Fruit fly (Drosophila melanogaster) whole organism, embryonic: ENCODE data around the gene CG15498.
A peak's percentile ranks its signal among the peaks of the same experiment; 100 is the strongest.

Experiments
- Abd-B ChIP-seq: fragments of 200-800 bp; sonication (Bioruptor generic); optimal IDR thresholded peaks from 2 replicates; lab custom pipeline; 2018; ENCODE audit warnings: missing biosample characterization, mild to moderate bottlenecking, missing genetic modification characterization, moderate library complexity
- Antp ChIP-seq: fragments of 200-800 bp; sonication (Bioruptor generic); optimal IDR thresholded peaks from 3 replicates; lab custom pipeline; 2016; ENCODE audit warnings: missing biosample characterization, missing genetic modification characterization
- B-H2 ChIP-seq: fragments of 200-800 bp; sonication (Bioruptor generic); optimal IDR thresholded peaks from 2 replicates; lab custom pipeline; 2018; ENCODE audit warnings: missing biosample characterization, mild to moderate bottlenecking, missing genetic modification characterization
- Bteb2 ChIP-seq: fragments of 200-800 bp; sonication (Bioruptor generic); optimal IDR thresholded peaks from 2 replicates; lab custom pipeline; 2016; ENCODE audit warnings: missing biosample characterization, missing genetic modification characterization
- CG10147 ChIP-seq: fragments of 200-800 bp; sonication (Bioruptor generic); optimal IDR thresholded peaks from 2 replicates; lab custom pipeline; 2019; ENCODE audit warnings: missing biosample characterization, mild to moderate bottlenecking, missing genetic modification characterization, moderate library complexity
- CG10654 ChIP-seq: fragments of 200-800 bp; sonication (Bioruptor generic); optimal IDR thresholded peaks from 2 replicates; lab custom pipeline; 2016; ENCODE audit warnings: missing biosample characterization, missing genetic modification characterization
- CG12299 ChIP-seq: fragments of 200-800 bp; sonication (Bioruptor generic); optimal IDR thresholded peaks from 2 replicates; lab custom pipeline; 2018; ENCODE audit warnings: missing biosample characterization, mild to moderate bottlenecking, missing genetic modification characterization
- CG12942 ChIP-seq: fragments of 200-800 bp; sonication (Bioruptor generic); optimal IDR thresholded peaks from 3 replicates; lab custom pipeline; 2016; ENCODE audit warnings: missing biosample characterization, missing genetic modification characterization
- CG14050 ChIP-seq: fragments of 200-800 bp; sonication (Bioruptor generic); IDR thresholded peaks from 3 replicates; pipeline ENCODE4 v1.3.6; 2022; ENCODE audit warnings: missing biosample characterization, missing genetic modification characterization
- CG15479 ChIP-seq: fragments of 200-800 bp; sonication (Bioruptor generic); optimal IDR thresholded peaks from 3 replicates; lab custom pipeline; 2019; ENCODE audit warnings: missing biosample characterization, mild to moderate bottlenecking, missing genetic modification characterization, moderate library complexity
- CG17359 ChIP-seq: fragments of 200-800 bp; sonication (Bioruptor generic); optimal IDR thresholded peaks from 3 replicates; lab custom pipeline; 2018; ENCODE audit warnings: missing biosample characterization, mild to moderate bottlenecking, missing genetic modification characterization, moderate library complexity
- CG17912 ChIP-seq: fragments of 200-800 bp; sonication (Bioruptor generic); optimal IDR thresholded peaks from 2 replicates; lab custom pipeline; 2018; ENCODE audit warnings: missing biosample characterization, mild to moderate bottlenecking, missing genetic modification characterization
- CG32532 ChIP-seq: fragments of 200-800 bp; sonication (Bioruptor generic); IDR thresholded peaks from 2 replicates; pipeline ENCODE4 v1.3.6; 2022; ENCODE audit warnings: missing biosample characterization, missing genetic modification characterization
- CG32772 ChIP-seq: fragments of 200-800 bp; sonication (Bioruptor generic); IDR thresholded peaks from 2 replicates; pipeline ENCODE4 v1.3.6; 2022; ENCODE audit warnings: missing biosample characterization, missing genetic modification characterization
- CG34224 ChIP-seq: fragments of 200-800 bp; sonication (Bioruptor generic); IDR thresholded peaks from 3 replicates; pipeline ENCODE4 v1.3.6; 2022; ENCODE audit warnings: missing biosample characterization, missing genetic modification characterization; ENCODE audit not compliant: partially characterized antibody
- CG4360 ChIP-seq: fragments of 200-800 bp; sonication (Bioruptor generic); IDR thresholded peaks from 2 replicates; pipeline ENCODE4 v1.3.6; 2022; ENCODE audit warnings: missing biosample characterization, missing genetic modification characterization
- CG7745 ChIP-seq: fragments of 200-800 bp; sonication (Bioruptor generic); optimal IDR thresholded peaks from 2 replicates; lab custom pipeline; 2018; ENCODE audit warnings: missing biosample characterization, mild to moderate bottlenecking, missing genetic modification characterization, moderate library complexity
- CG9727 ChIP-seq: fragments of 200-800 bp; sonication (Bioruptor generic); optimal IDR thresholded peaks from 3 replicates; lab custom pipeline; 2017; ENCODE audit warnings: missing biosample characterization, mild to moderate bottlenecking, missing genetic modification characterization
- D ChIP-seq, 2 experiments: fragments of 200-800 bp in 1 of 2; fragments of >200 bp in 1 of 2; sonication (Bioruptor generic) in 1 of 2; optimal IDR thresholded peaks; 2 replicates in 1 of 2; 3 replicates in 1 of 2; lab custom pipeline; 2017; ENCODE audit warnings: mild to moderate bottlenecking in 1 of 2, missing biosample characterization in 1 of 2, missing genetic modification characterization in 1 of 2, missing genetic modification reagents in 1 of 2
- Eip74EF ChIP-seq, 2 experiments: fragments of 200-800 bp in 1 of 2; fragments of >200 bp in 1 of 2; sonication (Bioruptor generic) in 1 of 2; optimal IDR thresholded peaks; 2 replicates each; lab custom pipeline; 2017 to 2019; ENCODE audit warnings: missing biosample characterization in 2 of 2, missing genetic modification characterization in 2 of 2, mild to moderate bottlenecking in 1 of 2, moderate library complexity in 1 of 2
- Med ChIP-seq: fragments of 200-800 bp; sonication (Bioruptor generic); peaks from one replicate; lab custom pipeline; 2016; ENCODE audit warnings: missing biosample characterization, missing genetic modification characterization, mild to moderate bottlenecking, inconsistent platforms, moderate library complexity
- Myb ChIP-seq: fragments of 200-800 bp; sonication (Bioruptor generic); optimal IDR thresholded peaks from 2 replicates; lab custom pipeline; 2016; ENCODE audit warnings: missing biosample characterization, missing genetic modification characterization
- Nf-YC ChIP-seq: fragments of 200-800 bp; optimal IDR thresholded peaks from 3 replicates; lab custom pipeline; 2019; ENCODE audit warnings: missing biosample characterization, mild to moderate bottlenecking, missing genetic modification characterization, moderate library complexity
- Opbp ChIP-seq: fragments of 200-800 bp; sonication (Bioruptor generic); IDR thresholded peaks from 3 replicates; pipeline ENCODE4 v1.3.6; 2022; ENCODE audit warnings: missing biosample characterization, missing genetic modification characterization; ENCODE audit not compliant: partially characterized antibody
- TFAM ChIP-seq: fragments of 200-800 bp; sonication (Bioruptor generic); optimal IDR thresholded peaks from 2 replicates; lab custom pipeline; 2017; ENCODE audit warnings: missing biosample characterization, missing genetic modification characterization, inconsistent platforms
- Trl ChIP-seq, 3 experiments: fragments of >200 bp in 2 of 3; fragments of 200-800 bp in 1 of 3; sonication (Bioruptor generic) in 1 of 3; optimal IDR thresholded peaks; 2 replicates in 1 of 3; 3 replicates in 2 of 3; lab custom pipeline; 2016 to 2017; ENCODE audit warnings: missing biosample characterization in 1 of 3, missing genetic modification characterization in 1 of 3
- abd-A ChIP-seq: fragments of 200-800 bp; sonication (Bioruptor generic); optimal IDR thresholded peaks from 3 replicates; lab custom pipeline; 2019; ENCODE audit warnings: missing biosample characterization, mild to moderate bottlenecking, missing genetic modification characterization, moderate library complexity
- ap ChIP-seq: fragments of 200-800 bp; sonication (Bioruptor generic); IDR thresholded peaks from 2 replicates; pipeline ENCODE4 v1.3.6; 2022; ENCODE audit warnings: missing biosample characterization, missing genetic modification characterization
- emc ChIP-seq: fragments of 200-800 bp; sonication (Bioruptor generic); optimal IDR thresholded peaks from 2 replicates; lab custom pipeline; 2016; ENCODE audit warnings: missing biosample characterization, missing genetic modification characterization
- ewg ChIP-seq: fragments of 200-800 bp; sonication (Bioruptor generic); optimal IDR thresholded peaks from 3 replicates; lab custom pipeline; 2017; ENCODE audit warnings: mild to moderate bottlenecking, missing biosample characterization, missing genetic modification reagents, missing genetic modification characterization
- fd64A ChIP-seq: fragments of 200-800 bp; sonication (Bioruptor generic); optimal IDR thresholded peaks from 3 replicates; lab custom pipeline; 2018; ENCODE audit warnings: missing biosample characterization, mild to moderate bottlenecking, missing genetic modification characterization
- fru ChIP-seq: fragments of >200 bp; optimal IDR thresholded peaks from 2 replicates; lab custom pipeline; 2017
- ftz-f1 ChIP-seq: fragments of 200-800 bp; sonication (Bioruptor generic); optimal IDR thresholded peaks from 2 replicates; lab custom pipeline; 2016; ENCODE audit warnings: missing biosample characterization, missing genetic modification characterization
- grn ChIP-seq: fragments of 200-800 bp; sonication (Bioruptor generic); optimal IDR thresholded peaks from 3 replicates; lab custom pipeline; 2017; ENCODE audit warnings: missing biosample characterization, missing genetic modification characterization
- hth ChIP-seq: fragments of >200 bp; optimal IDR thresholded peaks from 2 replicates; lab custom pipeline; 2017; ENCODE audit warnings: inconsistent platforms
- inv ChIP-seq: fragments of 200-800 bp; sonication (Bioruptor generic); IDR thresholded peaks from 2 replicates; pipeline ENCODE4 v1.3.6; 2022; ENCODE audit warnings: missing biosample characterization, missing genetic modification characterization; ENCODE audit not compliant: partially characterized antibody
- kni ChIP-seq: fragments of 200-800 bp; sonication (Bioruptor generic); optimal IDR thresholded peaks from 3 replicates; lab custom pipeline; 2017; ENCODE audit warnings: mild to moderate bottlenecking, missing biosample characterization, missing genetic modification reagents, missing genetic modification characterization
- nerfin-1 ChIP-seq: fragments of 200-800 bp; sonication (Bioruptor generic); optimal IDR thresholded peaks from 3 replicates; lab custom pipeline; 2019; ENCODE audit warnings: missing biosample characterization, mild to moderate bottlenecking, missing genetic modification characterization, moderate library complexity
- nom ChIP-seq: fragments of 200-800 bp; sonication (Bioruptor generic); optimal IDR thresholded peaks from 2 replicates; lab custom pipeline; 2017; ENCODE audit warnings: missing biosample characterization, missing genetic modification characterization, mild to moderate bottlenecking, moderate library complexity, missing genetic modification reagents
- pros ChIP-seq: fragments of 200-800 bp; sonication (Bioruptor generic); optimal IDR thresholded peaks from 3 replicates; lab custom pipeline; 2019; ENCODE audit warnings: missing biosample characterization, mild to moderate bottlenecking, missing genetic modification characterization, moderate library complexity
- sc ChIP-seq, 3 experiments: fragments of >200 bp in 2 of 3; fragments of 200-800 bp in 1 of 3; sonication (Bioruptor generic) in 1 of 3; optimal IDR thresholded peaks; 2 replicates in 2 of 3; 3 replicates in 1 of 3; lab custom pipeline; 2017; ENCODE audit warnings: mild to moderate bottlenecking in 1 of 3, missing biosample characterization in 1 of 3, missing genetic modification characterization in 1 of 3, missing genetic modification reagents in 1 of 3
- sd ChIP-seq: fragments of 200-800 bp; sonication (Bioruptor generic); optimal IDR thresholded peaks from 3 replicates; lab custom pipeline; 2018; ENCODE audit warnings: missing biosample characterization, mild to moderate bottlenecking, missing genetic modification characterization, moderate library complexity
- sens ChIP-seq: fragments of 200-800 bp; sonication (Bioruptor generic); peaks from one replicate; lab custom pipeline; 2016; ENCODE audit warnings: missing biosample characterization, missing genetic modification characterization
- sim ChIP-seq: fragments of 200-800 bp; sonication (Bioruptor generic); IDR thresholded peaks from 2 replicates; pipeline ENCODE4 v1.3.6; 2022; ENCODE audit warnings: missing biosample characterization, missing genetic modification characterization
- stwl ChIP-seq: fragments of 200-800 bp; sonication (Bioruptor generic); optimal IDR thresholded peaks from 3 replicates; lab custom pipeline; 2018; ENCODE audit warnings: missing biosample characterization, mild to moderate bottlenecking, missing genetic modification characterization, moderate library complexity
- unc-4 ChIP-seq: fragments of 200-800 bp; sonication (Bioruptor generic); IDR thresholded peaks from 2 replicates; pipeline ENCODE4 v1.3.6; 2022; ENCODE audit warnings: missing biosample characterization, missing genetic modification characterization; ENCODE audit not compliant: partially characterized antibody
- yki ChIP-seq: fragments of >200 bp; optimal IDR thresholded peaks from 3 replicates; lab custom pipeline; 2018
- zen ChIP-seq: fragments of 200-800 bp; sonication (Bioruptor generic); optimal IDR thresholded peaks from 3 replicates; lab custom pipeline; 2018; ENCODE audit warnings: missing biosample characterization, mild to moderate bottlenecking, missing genetic modification characterization, moderate library complexity
- zf30C ChIP-seq: fragments of 200-800 bp; sonication (Bioruptor generic); optimal IDR thresholded peaks from 3 replicates; lab custom pipeline; 2018; ENCODE audit warnings: missing biosample characterization, mild to moderate bottlenecking, missing genetic modification characterization

CG15498 gene

dm6 chr3R:21598605-21599004 is 29.7 kb upstream of the CG15498 start (continued):
- TF ChIP-seq kni (GFP tag; lab: Kevin White, UChicago) (no peak), zf30C (no peak), Antp (GFP tag; lab: Kevin White, UChicago) (no peak), Bteb2 (GFP tag; lab: Kevin White, UChicago) (no peak), fru (lab: Kevin White, UChicago) (no peak), sens (peak; percentile 42), CG10147 (no peak), emc (GFP tag; lab: Kevin White, UChicago) (no peak), CG32772 (GFP tag; lab: Robert Waterston, UW) (no peak), CG4360 (GFP tag; lab: Robert Waterston, UW) (no peak), nerfin-1 (tag; lab: Kevin White, UChicago) (peak; percentile 58), Med (peak; percentile 30), fd64A (GFP tag; lab: Kevin White, UChicago) (no peak), CG12942 (GFP tag; lab: Kevin White, UChicago) (no peak), Abd-B (peak; percentile 40), Eip74EF (GFP tag; optimal IDR thresholded peaks at IDR 0.05; lab: Kevin White, UChicago) (peak in 1 of 2 experiments; percentile 78), CG7745 (tag; lab: Kevin White, UChicago) (peak; percentile 8), CG34224 (no peak), sim (peak; percentile 40; the same call in 1 of the 2 replicates), Trl (optimal IDR thresholded peaks at IDR 0.05; lab: Kevin White, UChicago) (peak; percentile 37 to 76), Trl (GFP tag; optimal IDR thresholded peaks at IDR 0.05; lab: Kevin White, UChicago) (no peak), sc (optimal IDR thresholded peaks at IDR 0.05; lab: Kevin White, UChicago) (no peak), sc (GFP tag; optimal IDR thresholded peaks at IDR 0.05; lab: Kevin White, UChicago) (no peak), unc-4 (GFP tag; lab: Robert Waterston, UW) (no peak), Opbp (0 out of 3 replicates have a peak, but pooled peaks have one; percentile 20), stwl (peak; percentile 26), abd-A (tag; lab: Kevin White, UChicago) (peak; percentile 12), CG12299 (tag; lab: Kevin White, UChicago) (no peak), CG32532 (GFP tag; lab: Robert Waterston, UW) (peak; percentile 12; the same call in 1 of the 2 replicates), CG9727 (GFP tag; lab: Kevin White, UChicago) (no peak), CG10654 (GFP tag; lab: Kevin White, UChicago) (no peak), yki (peak; percentile 4), D (optimal IDR thresholded peaks at IDR 0.05; lab: Kevin White, UChicago) (peak; percentile 87), D (GFP tag; optimal IDR thresholded peaks at IDR 0.05; lab: Kevin White, UChicago) (peak; percentile 39), Nf-YC (peak; percentile 18), CG17912 (no peak), CG14050 (GFP tag; lab: Robert Waterston, UW) (no peak), ap (GFP tag; lab: Robert Waterston, UW) (no peak), CG15479 (GFP tag; lab: Kevin White, UChicago) (peak; percentile 26), hth (lab: Kevin White, UChicago) (no peak), TFAM (GFP tag; lab: Kevin White, UChicago) (no peak), inv (no peak), nom (GFP tag; lab: Kevin White, UChicago) (no peak), B-H2 (GFP tag; lab: Kevin White, UChicago) (no peak), grn (GFP tag; lab: Kevin White, UChicago) (no peak), CG17359 (no peak), zen (tag; lab: Kevin White, UChicago) (peak; percentile 71), ewg (GFP tag; lab: Kevin White, UChicago) (peak; percentile 87), pros (GFP tag; lab: Kevin White, UChicago) (peak; percentile 77), ftz-f1 (GFP tag; lab: Kevin White, UChicago) (no peak), Myb (GFP tag; lab: Kevin White, UChicago) (no peak), sd (tag; lab: Kevin White, UChicago) (peak; percentile 80)
